Fruit fly (Drosophila melanogaster) whole organism, embryonic: ENCODE data around the gene CG43886.

ENCODE experiments used
- CG10543 ChIP-seq: fragments of 200-800 bp; sonication (Bioruptor generic); optimal IDR thresholded peaks from 3 replicates; lab custom pipeline; 2017; ENCODE audit warnings: missing biosample characterization, mild to moderate bottlenecking, missing genetic modification characterization, moderate library complexity
- CG11695 ChIP-seq: fragments of 200-800 bp; sonication (Bioruptor generic); IDR thresholded peaks from 3 replicates; pipeline ENCODE4 v1.3.6; 2022; ENCODE audit warnings: missing biosample characterization, missing genetic modification characterization
- CG12391 ChIP-seq: fragments of 200-800 bp; sonication (Bioruptor generic); optimal IDR thresholded peaks from 3 replicates; lab custom pipeline; 2018; ENCODE audit warnings: missing biosample characterization, mild to moderate bottlenecking, missing genetic modification characterization, moderate library complexity
- CG14050 ChIP-seq: fragments of 200-800 bp; sonication (Bioruptor generic); IDR thresholded peaks from 3 replicates; pipeline ENCODE4 v1.3.6; 2022; ENCODE audit warnings: missing biosample characterization, missing genetic modification characterization
- CG15479 ChIP-seq: fragments of 200-800 bp; sonication (Bioruptor generic); optimal IDR thresholded peaks from 3 replicates; lab custom pipeline; 2019; ENCODE audit warnings: missing biosample characterization, mild to moderate bottlenecking, missing genetic modification characterization, moderate library complexity
- CG17359 ChIP-seq: fragments of 200-800 bp; sonication (Bioruptor generic); optimal IDR thresholded peaks from 3 replicates; lab custom pipeline; 2018; ENCODE audit warnings: missing biosample characterization, mild to moderate bottlenecking, missing genetic modification characterization, moderate library complexity
- CG2199 ChIP-seq: fragments of 200-800 bp; sonication (Bioruptor generic); IDR thresholded peaks from 3 replicates; pipeline ENCODE4 v1.3.6; 2022; ENCODE audit warnings: missing biosample characterization, missing genetic modification characterization
- CG30403 ChIP-seq: fragments of 200-800 bp; sonication (Bioruptor generic); optimal IDR thresholded peaks from 3 replicates; lab custom pipeline; 2016; ENCODE audit warnings: missing biosample characterization, missing genetic modification characterization
- CG33557 ChIP-seq: fragments of 200-800 bp; sonication (Bioruptor generic); optimal IDR thresholded peaks from 2 replicates; lab custom pipeline; 2019; ENCODE audit warnings: missing biosample characterization, mild to moderate bottlenecking, missing genetic modification characterization, moderate library complexity
- CG3726 ChIP-seq: fragments of 200-800 bp; sonication (Bioruptor generic); IDR thresholded peaks from 3 replicates; pipeline ENCODE4, ENCODE4 v1.3.6; 2022; ENCODE audit warnings: missing biosample characterization, missing genetic modification characterization
- CG3995 ChIP-seq: fragments of 200-800 bp; sonication (Bioruptor generic); optimal IDR thresholded peaks from 3 replicates; lab custom pipeline; 2016; ENCODE audit warnings: missing biosample characterization, missing genetic modification characterization
- CG4360 ChIP-seq: fragments of 200-800 bp; sonication (Bioruptor generic); IDR thresholded peaks from 2 replicates; pipeline ENCODE4 v1.3.6; 2022; ENCODE audit warnings: missing biosample characterization, missing genetic modification characterization
- CG6175 ChIP-seq: fragments of 200-800 bp; sonication (Bioruptor generic); IDR thresholded peaks from 3 replicates; pipeline ENCODE4 v1.3.6; 2022; ENCODE audit warnings: missing biosample characterization, missing genetic modification characterization
- CG6272 ChIP-seq: fragments of 200-800 bp; sonication (Bioruptor generic); IDR thresholded peaks from 2 replicates; pipeline ENCODE4 v1.3.6; 2022; ENCODE audit warnings: missing biosample characterization, missing genetic modification characterization
- CG6654 ChIP-seq: fragments of 200-800 bp; sonication (Bioruptor generic); optimal IDR thresholded peaks from 2 replicates; lab custom pipeline; 2017; ENCODE audit warnings: missing biosample characterization, mild to moderate bottlenecking, missing genetic modification characterization
- CG6791 ChIP-seq: fragments of 200-800 bp; sonication (Bioruptor generic); IDR thresholded peaks from 3 replicates; pipeline ENCODE4 v1.3.6; 2022; ENCODE audit warnings: missing biosample characterization, missing genetic modification characterization; ENCODE audit not compliant: partially characterized antibody
- CG7745 ChIP-seq: fragments of 200-800 bp; sonication (Bioruptor generic); optimal IDR thresholded peaks from 2 replicates; lab custom pipeline; 2018; ENCODE audit warnings: missing biosample characterization, mild to moderate bottlenecking, missing genetic modification characterization, moderate library complexity
- CG7839 ChIP-seq: fragments of 200-800 bp; sonication (Bioruptor generic); optimal IDR thresholded peaks from 3 replicates; lab custom pipeline; 2018; ENCODE audit warnings: missing biosample characterization, mild to moderate bottlenecking, missing genetic modification characterization, moderate library complexity
- CG7928 ChIP-seq: fragments of 200-800 bp; sonication (Bioruptor generic); optimal IDR thresholded peaks from 2 replicates; lab custom pipeline; 2017; ENCODE audit warnings: missing biosample characterization, mild to moderate bottlenecking, missing genetic modification characterization
- CG8089 ChIP-seq: fragments of 200-800 bp; sonication (Bioruptor generic); optimal IDR thresholded peaks from 3 replicates; lab custom pipeline; 2016; ENCODE audit warnings: missing biosample characterization, missing genetic modification characterization
- CG8388 ChIP-seq: fragments of 200-800 bp; sonication (Bioruptor generic); optimal IDR thresholded peaks from 2 replicates; lab custom pipeline; 2019; ENCODE audit warnings: missing biosample characterization, mild to moderate bottlenecking, missing genetic modification characterization, moderate library complexity
- CoRest ChIP-seq: fragments of 200-800 bp; sonication (Bioruptor generic); optimal IDR thresholded peaks from 3 replicates; lab custom pipeline; 2018; ENCODE audit warnings: missing biosample characterization, mild to moderate bottlenecking, missing genetic modification characterization, moderate library complexity
- D ChIP-seq, 2 experiments: fragments of 200-800 bp in 1 of 2; fragments of >200 bp in 1 of 2; sonication (Bioruptor generic) in 1 of 2; optimal IDR thresholded peaks; 2 replicates in 1 of 2; 3 replicates in 1 of 2; lab custom pipeline; 2017; ENCODE audit warnings: mild to moderate bottlenecking in 1 of 2, missing biosample characterization in 1 of 2, missing genetic modification characterization in 1 of 2, missing genetic modification reagents in 1 of 2
- Dfd ChIP-seq, 2 experiments: fragments of >200 bp; optimal IDR thresholded peaks; 2 replicates each; lab custom pipeline; 2017; ENCODE audit warnings: missing biosample characterization in 2 of 2, missing genetic modification characterization in 2 of 2
- Doc2 ChIP-seq: fragments of 200-800 bp; sonication (Bioruptor generic); IDR thresholded peaks from 2 replicates; pipeline ENCODE4 v1.3.6; 2022; ENCODE audit warnings: missing biosample characterization, missing genetic modification characterization
- H2.0 ChIP-seq: fragments of 200-800 bp; sonication (Bioruptor generic); IDR thresholded peaks from 2 replicates; pipeline ENCODE4 v1.3.6; 2022; ENCODE audit warnings: missing biosample characterization, missing genetic modification characterization
- HLH4C ChIP-seq: fragments of 200-800 bp; sonication (Bioruptor generic); IDR thresholded peaks from 3 replicates; pipeline ENCODE4 v1.3.6; 2022; ENCODE audit warnings: missing biosample characterization, missing genetic modification characterization; ENCODE audit not compliant: partially characterized antibody
- Hsf ChIP-seq: fragments of 200-800 bp; sonication (Bioruptor generic); optimal IDR thresholded peaks from 3 replicates; lab custom pipeline; 2016; ENCODE audit warnings: missing biosample characterization, missing genetic modification characterization
- Mes4 ChIP-seq: fragments of 200-800 bp; sonication (Bioruptor generic); optimal IDR thresholded peaks from 2 replicates; lab custom pipeline; 2016; ENCODE audit warnings: missing biosample characterization, missing genetic modification characterization
- Ptx1 ChIP-seq: fragments of 200-800 bp; sonication (Bioruptor generic); IDR thresholded peaks from 2 replicates; pipeline ENCODE4 v1.3.6; 2022; ENCODE audit warnings: missing biosample characterization, missing genetic modification characterization
- Ssrp ChIP-seq: fragments of 200-800 bp; sonication (Bioruptor generic); optimal IDR thresholded peaks from 2 replicates; lab custom pipeline; 2018; ENCODE audit warnings: missing biosample characterization, mild to moderate bottlenecking, missing genetic modification characterization, moderate library complexity
- ci ChIP-seq: fragments of 200-800 bp; sonication (Bioruptor generic); IDR thresholded peaks from 3 replicates; pipeline ENCODE4 v1.3.6; 2022; ENCODE audit warnings: missing biosample characterization, missing genetic modification characterization
- da ChIP-seq: fragments of 200-800 bp; sonication (Bioruptor generic); optimal IDR thresholded peaks from 2 replicates; lab custom pipeline; 2016; ENCODE audit warnings: missing biosample characterization, missing genetic modification characterization
- ewg ChIP-seq: fragments of 200-800 bp; sonication (Bioruptor generic); optimal IDR thresholded peaks from 3 replicates; lab custom pipeline; 2017; ENCODE audit warnings: mild to moderate bottlenecking, missing biosample characterization, missing genetic modification reagents, missing genetic modification characterization
- fd64A ChIP-seq: fragments of 200-800 bp; sonication (Bioruptor generic); optimal IDR thresholded peaks from 3 replicates; lab custom pipeline; 2018; ENCODE audit warnings: missing biosample characterization, mild to moderate bottlenecking, missing genetic modification characterization
- kay ChIP-seq: fragments of 200-800 bp; sonication (Bioruptor generic); optimal IDR thresholded peaks from 2 replicates; lab custom pipeline; 2016; ENCODE audit warnings: missing biosample characterization, missing genetic modification characterization
- kni ChIP-seq: fragments of 200-800 bp; sonication (Bioruptor generic); optimal IDR thresholded peaks from 3 replicates; lab custom pipeline; 2017; ENCODE audit warnings: mild to moderate bottlenecking, missing biosample characterization, missing genetic modification reagents, missing genetic modification characterization
- nerfin-2 ChIP-seq: fragments of 200-800 bp; sonication (Bioruptor generic); IDR thresholded peaks from 2 replicates; pipeline ENCODE4 v1.3.6; 2022; ENCODE audit warnings: missing biosample characterization, missing genetic modification characterization; ENCODE audit not compliant: partially characterized antibody
- onecut ChIP-seq: fragments of 200-800 bp; sonication (Bioruptor generic); IDR thresholded peaks from 2 replicates; pipeline ENCODE4 v1.3.6; 2022; ENCODE audit warnings: missing biosample characterization, missing genetic modification characterization
- pho ChIP-seq: fragments of 200-800 bp; sonication (Bioruptor generic); optimal IDR thresholded peaks from 2 replicates; lab custom pipeline; 2016; ENCODE audit warnings: missing biosample characterization, missing genetic modification characterization
- prd ChIP-seq, 3 experiments: fragments of >200 bp in 2 of 3; fragments of 200-800 bp in 1 of 3; sonication (Bioruptor generic) in 1 of 3; optimal IDR thresholded peaks in 2 of 3; IDR thresholded peaks in 1 of 3; 2 replicates in 2 of 3; 3 replicates in 1 of 3; pipeline versions ENCODE4 v1.3.6 to Lab custom; 2017 to 2022; ENCODE audit warnings: missing biosample characterization in 1 of 3, missing genetic modification characterization in 1 of 3
- pros ChIP-seq: fragments of 200-800 bp; sonication (Bioruptor generic); optimal IDR thresholded peaks from 3 replicates; lab custom pipeline; 2019; ENCODE audit warnings: missing biosample characterization, mild to moderate bottlenecking, missing genetic modification characterization, moderate library complexity
- psq ChIP-seq: fragments of 200-800 bp; sonication (Bioruptor generic); optimal IDR thresholded peaks from 2 replicates; lab custom pipeline; 2017; ENCODE audit warnings: missing biosample characterization, missing genetic modification characterization
- ranshi ChIP-seq: fragments of 200-800 bp; sonication (Bioruptor generic); IDR thresholded peaks from 2 replicates; pipeline ENCODE4 v1.3.6; 2022; ENCODE audit warnings: missing biosample characterization, missing genetic modification characterization
- sim ChIP-seq: fragments of 200-800 bp; sonication (Bioruptor generic); IDR thresholded peaks from 2 replicates; pipeline ENCODE4 v1.3.6; 2022; ENCODE audit warnings: missing biosample characterization, missing genetic modification characterization
- sna ChIP-seq: fragments of 200-800 bp; sonication (Bioruptor generic); IDR thresholded peaks from 2 replicates; pipeline ENCODE4 v1.3.6; 2022; ENCODE audit warnings: missing biosample characterization, missing genetic modification characterization; ENCODE audit not compliant: partially characterized antibody
- unc-4 ChIP-seq: fragments of 200-800 bp; sonication (Bioruptor generic); IDR thresholded peaks from 2 replicates; pipeline ENCODE4 v1.3.6; 2022; ENCODE audit warnings: missing biosample characterization, missing genetic modification characterization; ENCODE audit not compliant: partially characterized antibody
- z ChIP-seq: fragments of 200-800 bp; sonication (Bioruptor generic); IDR thresholded peaks from 3 replicates; pipeline ENCODE4 v1.3.6; 2022; ENCODE audit warnings: missing biosample characterization, missing genetic modification characterization

Gene CG43886

dm6 chr3L:8127712-8128210 lies 31.8 kb downstream of the CG43886 start, which contains the start of the genes Cds and Uba2 (continued):
- TF ChIP-seq pros (GFP tag; lab: Kevin White, UChicago): no peak
- peak; percentile 80 for TF ChIP-seq pho (GFP tag; lab: Kevin White, UChicago)
- no peak for TF ChIP-seq da (GFP tag; lab: Kevin White, UChicago)
- 0 out of 3 replicates have a peak, but pooled peaks have one; percentile 24 for TF ChIP-seq z (GFP tag; lab: Robert Waterston, UW)
- TF ChIP-seq D (optimal IDR thresholded peaks at IDR 0.05; lab: Kevin White, UChicago): no peak
- peak; percentile 76 for TF ChIP-seq D (GFP tag; optimal IDR thresholded peaks at IDR 0.05; lab: Kevin White, UChicago)
- TF ChIP-seq CG6272 (GFP tag; lab: Robert Waterston, UW): peak; percentile 92
- peak; percentile 88 for TF ChIP-seq CG11695 (GFP tag; lab: Robert Waterston, UW)
- TF ChIP-seq CG8089 (GFP tag; lab: Kevin White, UChicago): peak; percentile 45
- TF ChIP-seq H2.0 (GFP tag; lab: Robert Waterston, UW): peak; percentile 86
- TF ChIP-seq Ssrp (tag; lab: Kevin White, UChicago): peak; percentile 90
- peak; percentile 90 for TF ChIP-seq kay
- peak; percentile 92 for TF ChIP-seq CG17359 (tag; lab: Kevin White, UChicago)
- peak; percentile 92 for TF ChIP-seq CG7928 (GFP tag; lab: Kevin White, UChicago)
- no peak for TF ChIP-seq Dfd (GFP tag; optimal IDR thresholded peaks at IDR 0.05; lab: Kevin White, UChicago)
- TF ChIP-seq HLH4C (GFP tag; lab: Robert Waterston, UW): peak; percentile 47; the same call in 1 of the 3 replicates
- TF ChIP-seq CG10543 (GFP tag; lab: Kevin White, UChicago): peak; percentile 97
- TF ChIP-seq CoRest: peak; percentile 94
- TF ChIP-seq unc-4: 0 out of 2 replicates have a peak, but pooled peaks have one; percentile 29
- TF ChIP-seq CG15479 (GFP tag; lab: Kevin White, UChicago): no peak
- peak; percentile 82 for TF ChIP-seq ewg (GFP tag; lab: Kevin White, UChicago)
- peak; percentile 96 for TF ChIP-seq CG12391 (tag; lab: Kevin White, UChicago)
- TF ChIP-seq CG7839 (tag; lab: Kevin White, UChicago): peak; percentile 91
- no peak for TF ChIP-seq CG7745 (tag; lab: Kevin White, UChicago)
- TF ChIP-seq onecut (GFP tag; lab: Robert Waterston, UW): peak; percentile 67
- no peak for TF ChIP-seq prd (optimal IDR thresholded peaks at IDR 0.05; lab: Kevin White, UChicago)
- peak; percentile 93 for TF ChIP-seq prd (GFP tag; IDR thresholded peaks at IDR 0.05; lab: Robert Waterston, UW)
- TF ChIP-seq sna (GFP tag; lab: Robert Waterston, UW): no peak
- TF ChIP-seq nerfin-2: no peak
- peak; percentile 90 for TF ChIP-seq ci (GFP tag; lab: Robert Waterston, UW)
- peak; percentile 96 for TF ChIP-seq CG30403 (GFP tag; lab: Kevin White, UChicago)
- peak; percentile 76 for TF ChIP-seq kni (GFP tag; lab: Kevin White, UChicago)
- TF ChIP-seq Ptx1 (GFP tag; lab: Robert Waterston, UW): peak; percentile 93
- TF ChIP-seq CG6791 (GFP tag; lab: Robert Waterston, UW): no peak
- TF ChIP-seq CG3995 (GFP tag; lab: Kevin White, UChicago): peak; percentile 81
- peak; percentile 84 for TF ChIP-seq CG33557 (GFP tag; lab: Kevin White, UChicago)
- TF ChIP-seq psq: peak; percentile 84
- TF ChIP-seq ranshi (GFP tag; lab: Robert Waterston, UW): peak; percentile 89
- peak; percentile 37; the same call in 1 of the 2 replicates for TF ChIP-seq CG4360 (GFP tag; lab: Robert Waterston, UW)
- peak; percentile 60; the same call in 1 of the 2 replicates for TF ChIP-seq Doc2 (GFP tag; lab: Robert Waterston, UW)
- TF ChIP-seq Mes4 (GFP tag; lab: Kevin White, UChicago): peak; percentile 60
- peak; percentile 49 for TF ChIP-seq fd64A (GFP tag; lab: Kevin White, UChicago)
- TF ChIP-seq CG8388 (GFP tag; lab: Kevin White, UChicago): peak; percentile 90
- TF ChIP-seq sim (GFP tag; lab: Robert Waterston, UW): 0 out of 2 replicates have a peak, but pooled peaks have one; percentile 28
- peak; percentile 75; the same call in 2 of the 3 replicates for TF ChIP-seq CG3726 (GFP tag; lab: Robert Waterston, UW)
- peak; percentile 77 for TF ChIP-seq CG6175 (GFP tag; lab: Robert Waterston, UW)
- 0 out of 3 replicates have a peak, but pooled peaks have one; percentile 8 for TF ChIP-seq CG2199 (GFP tag; lab: Robert Waterston, UW)
- peak; percentile 87 for TF ChIP-seq Hsf (GFP tag; lab: Kevin White, UChicago)
- TF ChIP-seq CG6654 (GFP tag; lab: Kevin White, UChicago): peak; percentile 74
- peak; percentile 86 for TF ChIP-seq CG14050
